Worm (Caenorhabditis elegans): Measurements from ENCODE around the gene R07H5.9.

ce11 chrIV:11218037-11218436, 10.8 kb downstream of the R07H5.9 start, which contains the start of gene zip-6:
- TF ChIP-seq him-1 (tag; optimal IDR thresholded peaks at IDR 0.05), result no peak
- TF ChIP-seq W03F9.2 (tag; optimal IDR thresholded peaks at IDR 0.05), result no peak
